Fruit fly (Drosophila melanogaster) whole organism, wandering third instar larva: Measurements from ENCODE around the gene st.

Experiments used
- Abd-B ChIP-seq: fragments of >200 bp; optimal IDR thresholded peaks from 2 replicates; lab custom pipeline; 2017; ENCODE audit warnings: missing biosample characterization, missing genetic modification characterization
- OdsH ChIP-seq: fragments of 200-800 bp; sonication (Bioruptor generic); optimal IDR thresholded peaks from 2 replicates; lab custom pipeline; 2016; ENCODE audit warnings: missing biosample characterization, mild to moderate bottlenecking, missing genetic modification characterization
- brk ChIP-seq: fragments of 200-800 bp; sonication (Bioruptor generic); optimal IDR thresholded peaks from 2 replicates; lab custom pipeline; 2016; ENCODE audit warnings: missing biosample characterization, mild to moderate bottlenecking, missing genetic modification characterization

DNA sequence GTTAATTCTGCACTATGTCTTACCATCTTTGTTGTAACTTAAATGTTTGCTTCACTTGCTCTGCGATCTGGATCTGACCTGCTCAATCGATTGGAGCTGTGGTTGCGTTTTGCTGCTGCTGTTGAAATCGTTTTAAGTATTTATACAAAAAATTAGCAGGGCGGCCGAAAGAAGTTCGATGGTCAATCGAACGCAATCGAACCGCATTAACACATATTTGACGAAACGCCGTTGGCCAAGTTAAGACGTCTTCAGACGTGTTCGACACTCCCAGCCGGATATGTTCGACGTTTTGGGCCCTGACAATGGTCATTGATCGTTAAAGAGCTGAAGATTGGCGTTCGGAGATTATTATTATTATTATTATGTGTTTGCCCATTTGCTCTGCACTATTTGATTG lies 48.1 kb downstream of the st start, which contains the start of gene CG13033:
- TF ChIP-seq OdsH (GFP tag; lab: Kevin White, UChicago): no peak
- TF ChIP-seq Abd-B (GFP tag; lab: Kevin White, UChicago): no peak
- TF ChIP-seq brk (GFP tag; lab: Kevin White, UChicago): no peak
